Fruit fly (Drosophila melanogaster): ENCODE results near the gene Sfp38D.

Sfp38D gene

DNA sequence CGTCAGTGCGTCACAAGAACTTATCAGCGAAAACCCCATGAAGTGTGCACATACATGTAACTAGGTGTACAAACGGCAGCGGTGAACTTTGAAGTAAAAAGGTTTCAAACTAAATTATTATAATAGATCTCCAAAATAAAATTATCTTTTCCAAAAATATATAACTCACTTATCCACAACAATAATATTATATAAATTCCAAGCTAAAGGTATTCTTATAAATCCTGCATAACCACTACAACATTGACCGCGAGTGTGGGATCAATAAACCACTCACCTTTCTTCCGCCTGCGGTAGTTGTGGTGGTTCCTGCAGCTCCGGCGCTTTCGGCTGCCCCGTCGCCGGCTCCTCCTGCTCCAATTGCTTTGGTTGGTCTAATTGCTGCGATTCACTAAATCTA is 34.0 kb downstream of the Sfp38D start:
- TF ChIP-seq svp (GFP tag), result peak; percentile 47
- TF ChIP-seq Hr39 (GFP tag; optimal IDR thresholded peaks at IDR 0.05), result no peak
- 0 out of 3 replicates have a peak, but pooled peaks have one; percentile 35 for TF ChIP-seq eg (GFP tag; IDR thresholded peaks at IDR 0.05)
- peak; percentile 8 for TF ChIP-seq Eip78C (GFP tag)

DNA sequence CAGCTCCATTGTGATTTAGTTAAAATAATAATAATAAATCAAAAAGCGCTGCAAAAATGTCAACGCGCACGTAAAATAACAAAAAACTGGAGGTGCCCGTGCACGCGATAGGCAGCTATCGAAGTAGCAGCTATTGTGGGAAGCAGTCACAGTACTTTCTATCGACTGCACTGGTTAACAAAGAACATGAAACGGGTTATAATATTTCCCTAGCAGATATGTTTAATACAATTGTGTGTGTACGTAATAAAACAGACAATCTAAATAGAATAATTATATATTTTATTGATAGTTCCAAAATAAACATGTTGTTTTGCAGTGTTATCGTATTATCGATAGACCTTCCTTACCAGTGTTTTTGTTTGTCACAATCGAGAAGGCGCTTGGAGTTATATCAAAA is 35.2 kb downstream of the Sfp38D start, which contains the start of the genes CG31678 and IKKepsilon:
Gene CG31678, minus strand, starts transcription at position 67 of the 400 bp plus-strand sequence.
Gene IKKepsilon, plus strand, starts transcription at position 171 of the 400 bp plus-strand sequence.
- TF ChIP-seq eg (GFP tag; IDR thresholded peaks at IDR 0.05) (peak; percentile 59; the same call in 2 of the 3 replicates), fd59A (GFP tag; optimal IDR thresholded peaks at IDR 0.05) (no peak), CG11902 (GFP tag; optimal IDR thresholded peaks at IDR 0.05) (no peak), CG11762 (GFP tag; optimal IDR thresholded peaks at IDR 0.05; ENCODE audit: insufficient read depth) (no peak), CG6163 (GFP tag; IDR thresholded peaks at IDR 0.05) (peak; percentile 43; the same call in 2 of the 3 replicates), CG32006 (GFP tag; optimal IDR thresholded peaks at IDR 0.05) (peak; percentile 39), Eip78C (GFP tag) (peak; percentile 67), CG4318 (GFP tag; optimal IDR thresholded peaks at IDR 0.05) (no peak), CG6854 (GFP tag; optimal IDR thresholded peaks at IDR 0.05) (peak; percentile 6), CG8632 (GFP tag; optimal IDR thresholded peaks at IDR 0.05) (peak; percentile 2), Hr38 (GFP tag; optimal IDR thresholded peaks at IDR 0.05) (no peak), OdsH (GFP tag; optimal IDR thresholded peaks at IDR 0.05) (peak; percentile 68), fd85E (GFP tag; optimal IDR thresholded peaks at IDR 0.05) (no peak), CG34406 (GFP tag; optimal IDR thresholded peaks at IDR 0.05) (peak; percentile 11), Sox14 (GFP tag; optimal IDR thresholded peaks at IDR 0.05) (peak; percentile 81), Smox (GFP tag; optimal IDR thresholded peaks at IDR 0.05) (no peak), CG11294 (GFP tag; IDR thresholded peaks at IDR 0.05) (no peak), CG3032 (tag; optimal IDR thresholded peaks at IDR 0.05) (peak; percentile 35), esn (GFP tag; optimal IDR thresholded peaks at IDR 0.05) (peak; percentile 51), topi (GFP tag; optimal IDR thresholded peaks at IDR 0.05) (peak; percentile 47), CG10669 (GFP tag; optimal IDR thresholded peaks at IDR 0.05) (no peak), spab (GFP tag; optimal IDR thresholded peaks at IDR 0.05) (no peak), dsx (GFP tag; optimal IDR thresholded peaks at IDR 0.05; ENCODE audit: poor library complexity, severe bottlenecking) (no peak), ss (GFP tag; optimal IDR thresholded peaks at IDR 0.05) (no peak), net (GFP tag; optimal IDR thresholded peaks at IDR 0.05) (no peak), CG6276 (GFP tag; optimal IDR thresholded peaks at IDR 0.05) (no peak), CG8319 (GFP tag; optimal IDR thresholded peaks at IDR 0.05) (no peak), vri (GFP tag; optimal IDR thresholded peaks at IDR 0.05) (no peak), Gug (GFP tag; IDR thresholded peaks at IDR 0.05) (peak; percentile 14; the same call in 1 of the 2 replicates), CG7368 (GFP tag; optimal IDR thresholded peaks at IDR 0.05) (no peak), Hr4 (GFP tag; optimal IDR thresholded peaks at IDR 0.05) (peak; percentile 56), Eip93F (GFP tag; optimal IDR thresholded peaks at IDR 0.05) (no peak), Hr39 (GFP tag; optimal IDR thresholded peaks at IDR 0.05) (no peak), achi (GFP tag; optimal IDR thresholded peaks at IDR 0.05) (peak; percentile 50), salr (GFP tag; optimal IDR thresholded peaks at IDR 0.05) (no peak), dac (GFP tag; optimal IDR thresholded peaks at IDR 0.05) (no peak), CG15336 (GFP tag; IDR thresholded peaks at IDR 0.05) (peak; percentile 55), svp (GFP tag) (peak; percentile 81), Sox102F (GFP tag; optimal IDR thresholded peaks at IDR 0.05) (no peak), CG9139 (GFP tag; optimal IDR thresholded peaks at IDR 0.05) (no peak), Met (GFP tag; optimal IDR thresholded peaks at IDR 0.05) (no peak), CG10631 (GFP tag; optimal IDR thresholded peaks at IDR 0.05) (no peak), fkh (GFP tag; optimal IDR thresholded peaks at IDR 0.05) (no peak), CG6808 (GFP tag; optimal IDR thresholded peaks at IDR 0.05) (no peak), lz (GFP tag; optimal IDR thresholded peaks at IDR 0.05) (peak; percentile 47), CG31627 (GFP tag; optimal IDR thresholded peaks at IDR 0.05) (peak; percentile 44), Blimp-1 (GFP tag; optimal IDR thresholded peaks at IDR 0.05) (no peak), Lpt (GFP tag; optimal IDR thresholded peaks at IDR 0.05) (no peak), acj6 (GFP tag; optimal IDR thresholded peaks at IDR 0.05) (peak; percentile 56), CG3919 (GFP tag; optimal IDR thresholded peaks at IDR 0.05) (peak; percentile 46)
